Worm (Caenorhabditis elegans) whole organism, late embryonic: ENCODE results near the gene F09C8.1.

Experiments
- C08G9.2 ChIP-seq: sonication (generic microtip); optimal IDR thresholded peaks from 2 replicates; lab custom pipeline; 2016; ENCODE audit warnings: mild to moderate bottlenecking, missing genetic modification characterization, moderate library complexity, missing compliant biosample characterization
- K09A11.1 ChIP-seq: sonication (generic microtip); optimal IDR thresholded peaks from 2 replicates; lab custom pipeline; 2017; ENCODE audit warnings: antibody characterized with exemption, mild to moderate bottlenecking, missing genetic modification characterization, missing compliant biosample characterization; ENCODE audit not compliant: insufficient read depth
- Y22D7AL.16 ChIP-seq: sonication (generic microtip); optimal IDR thresholded peaks from 2 replicates; lab custom pipeline; 2016; ENCODE audit warnings: missing genetic modification characterization, missing compliant biosample characterization
- ceh-18 ChIP-seq: sonication (generic microtip); optimal IDR thresholded peaks from 2 replicates; lab custom pipeline; 2016; ENCODE audit warnings: missing genetic modification characterization, missing compliant biosample characterization
- ceh-19 ChIP-seq: fragments of 200-800 bp; sonication (Bioruptor generic); optimal IDR thresholded peaks from 2 replicates; lab custom pipeline; 2018; ENCODE audit warnings: mild to moderate bottlenecking, missing genetic modification characterization, missing compliant biosample characterization
- ceh-24 ChIP-seq: sonication (generic microtip); optimal IDR thresholded peaks from 2 replicates; lab custom pipeline; 2016; ENCODE audit warnings: mild to moderate bottlenecking, missing genetic modification characterization, missing compliant biosample characterization
- ceh-31 ChIP-seq: sonication (generic microtip); optimal IDR thresholded peaks from 2 replicates; lab custom pipeline; 2016; ENCODE audit warnings: missing genetic modification characterization, missing compliant biosample characterization
- ceh-34 ChIP-seq: sonication (generic microtip); optimal IDR thresholded peaks from 2 replicates; lab custom pipeline; 2016; ENCODE audit warnings: mild to moderate bottlenecking, missing genetic modification characterization, missing compliant biosample characterization
- ceh-45 ChIP-seq: fragments of 200-800 bp; sonication (Bioruptor generic); IDR thresholded peaks from 2 replicates; pipeline ENCODE4 v1.3.6; 2022; ENCODE audit warnings: missing genetic modification reagents, missing genetic modification characterization, missing compliant biosample characterization
- ceh-48 ChIP-seq: sonication (generic microtip); optimal IDR thresholded peaks from 2 replicates; lab custom pipeline; 2016; ENCODE audit warnings: missing genetic modification characterization, inconsistent platforms, missing compliant biosample characterization
- ceh-9 ChIP-seq: sonication (generic microtip); optimal IDR thresholded peaks from 2 replicates; lab custom pipeline; 2016; ENCODE audit warnings: mild to moderate bottlenecking, missing genetic modification characterization, inconsistent platforms, missing compliant biosample characterization
- che-1 ChIP-seq: sonication (generic microtip); optimal IDR thresholded peaks from 2 replicates; lab custom pipeline; 2016; ENCODE audit warnings: mild to moderate bottlenecking, missing genetic modification characterization, missing compliant biosample characterization
- dve-1 ChIP-seq: sonication (generic microtip); optimal IDR thresholded peaks from 2 replicates; lab custom pipeline; 2017; ENCODE audit warnings: antibody characterized with exemption, mild to moderate bottlenecking, missing genetic modification characterization, missing compliant biosample characterization
- elt-4 ChIP-seq: sonication (generic microtip); optimal IDR thresholded peaks from 2 replicates; lab custom pipeline; 2016; ENCODE audit warnings: missing genetic modification characterization, missing compliant biosample characterization
- ets-4 ChIP-seq: sonication (generic microtip); optimal IDR thresholded peaks from 2 replicates; lab custom pipeline; 2016; ENCODE audit warnings: missing genetic modification characterization, missing compliant biosample characterization
- eyg-1 ChIP-seq: sonication (generic microtip); optimal IDR thresholded peaks from 2 replicates; lab custom pipeline; 2016; ENCODE audit warnings: missing genotype, missing genetic modification characterization, missing compliant biosample characterization
- fkh-10 ChIP-seq: fragments of 150-350 bp; optimal IDR thresholded peaks from 2 replicates; lab custom pipeline; 2014; ENCODE audit warnings: missing biosample characterization, missing genetic modification reagents, missing genetic modification characterization
- fkh-6 ChIP-seq: sonication (generic microtip); optimal IDR thresholded peaks from 2 replicates; lab custom pipeline; 2016; ENCODE audit warnings: missing genetic modification characterization, missing compliant biosample characterization
- gmeb-2 ChIP-seq: sonication (generic microtip); optimal IDR thresholded peaks from 2 replicates; lab custom pipeline; 2016; ENCODE audit warnings: missing genetic modification characterization, inconsistent platforms, missing compliant biosample characterization
- hlh-30 ChIP-seq: sonication (generic microtip); optimal IDR thresholded peaks from 2 replicates; lab custom pipeline; 2017; ENCODE audit warnings: antibody characterized with exemption, missing genetic modification characterization, missing compliant biosample characterization; ENCODE audit not compliant: insufficient read depth
- hlh-8 ChIP-seq: sonication (generic microtip); optimal IDR thresholded peaks from 2 replicates; lab custom pipeline; 2016; ENCODE audit warnings: missing genotype, missing genetic modification characterization, missing compliant biosample characterization
- lim-6 ChIP-seq: sonication (generic microtip); optimal IDR thresholded peaks from 2 replicates; lab custom pipeline; 2016; ENCODE audit warnings: missing genetic modification characterization, missing compliant biosample characterization
- lin-11 ChIP-seq: fragments of 200-800 bp; sonication (Bioruptor generic); optimal IDR thresholded peaks from 2 replicates; lab custom pipeline; 2018; ENCODE audit warnings: mild to moderate bottlenecking, missing genetic modification characterization, missing compliant biosample characterization
- mec-3 ChIP-seq: sonication (generic microtip); optimal IDR thresholded peaks from 2 replicates; lab custom pipeline; 2016; ENCODE audit warnings: borderline replicate concordance, missing genetic modification characterization, missing compliant biosample characterization
- nfya-1 ChIP-seq: sonication (generic microtip); optimal IDR thresholded peaks from 2 replicates; lab custom pipeline; 2017; ENCODE audit warnings: missing genetic modification characterization, mild to moderate bottlenecking, missing compliant biosample characterization, antibody characterized with exemption, moderate library complexity
- nhr-11 ChIP-seq: fragments of 150-350 bp; optimal IDR thresholded peaks from 2 replicates; lab custom pipeline; 2014; ENCODE audit warnings: missing biosample characterization, missing genetic modification characterization
- npax-4 ChIP-seq: sonication (generic microtip); optimal IDR thresholded peaks from 2 replicates; lab custom pipeline; 2016; ENCODE audit warnings: missing genetic modification characterization, missing compliant biosample characterization
- odd-2 ChIP-seq: sonication (generic microtip); optimal IDR thresholded peaks from 2 replicates; lab custom pipeline; 2017; ENCODE audit warnings: antibody characterized with exemption, mild to moderate bottlenecking, missing genetic modification characterization, missing compliant biosample characterization
- pag-3 ChIP-seq: sonication (generic microtip); optimal IDR thresholded peaks from 2 replicates; lab custom pipeline; 2016; ENCODE audit warnings: missing compliant biosample characterization, missing genetic modification characterization, borderline replicate concordance
- pha-2 ChIP-seq: sonication (generic microtip); optimal IDR thresholded peaks from 2 replicates; lab custom pipeline; 2017; ENCODE audit warnings: mild to moderate bottlenecking, missing genetic modification characterization, missing compliant biosample characterization
- pros-1 ChIP-seq: fragments of 150-350 bp; optimal IDR thresholded peaks from 2 replicates; lab custom pipeline; 2014; ENCODE audit warnings: missing biosample characterization, missing genetic modification reagents, missing genetic modification characterization
- ref-2 ChIP-seq: sonication (generic microtip); optimal IDR thresholded peaks from 2 replicates; lab custom pipeline; 2016; ENCODE audit warnings: missing genetic modification characterization, missing compliant biosample characterization
- sdc-2 ChIP-seq: sonication (generic microtip); optimal IDR thresholded peaks from 2 replicates; lab custom pipeline; 2016; ENCODE audit warnings: missing genotype, missing genetic modification characterization, missing compliant biosample characterization
- syd-9 ChIP-seq: sonication (generic microtip); optimal IDR thresholded peaks from 2 replicates; lab custom pipeline; 2016; ENCODE audit warnings: mild to moderate bottlenecking, missing genetic modification characterization, moderate library complexity, missing compliant biosample characterization
- tbx-2 ChIP-seq: sonication (generic microtip); optimal IDR thresholded peaks from 2 replicates; lab custom pipeline; 2016; ENCODE audit warnings: missing genetic modification characterization, missing compliant biosample characterization
- tbx-7 ChIP-seq: sonication (generic microtip); optimal IDR thresholded peaks from 2 replicates; lab custom pipeline; 2016; ENCODE audit warnings: missing genotype, missing genetic modification characterization, missing compliant biosample characterization
- ttx-3 ChIP-seq: sonication (generic microtip); optimal IDR thresholded peaks from 2 replicates; lab custom pipeline; 2016; ENCODE audit warnings: missing genetic modification reagents, missing genetic modification characterization, missing compliant biosample characterization
- unc-3 ChIP-seq, 2 experiments: fragments of 200-800 bp in 1 of 2; sonication (Bioruptor generic) in 1 of 2; sonication (generic microtip) in 1 of 2; conservative IDR thresholded peaks in 1 of 2; optimal IDR thresholded peaks in 1 of 2; 2 replicates each; pipeline versions ENCODE4 v1.3.6 to Lab custom; 2016 to 2022; ENCODE audit warnings: missing compliant biosample characterization in 2 of 2, missing genetic modification characterization in 2 of 2, missing genetic modification reagents in 1 of 2
- unc-42 ChIP-seq: sonication (generic microtip); optimal IDR thresholded peaks from 2 replicates; lab custom pipeline; 2016; ENCODE audit warnings: missing genotype, missing genetic modification characterization, missing compliant biosample characterization
- unc-55 ChIP-seq: sonication (generic microtip); optimal IDR thresholded peaks from 2 replicates; lab custom pipeline; 2017; ENCODE audit warnings: missing biosample characterization, missing genetic modification reagents, missing genetic modification characterization
- unc-86 ChIP-seq: sonication (generic microtip); optimal IDR thresholded peaks from 2 replicates; lab custom pipeline; 2016; ENCODE audit warnings: missing genetic modification characterization, missing compliant biosample characterization
- zip-5 ChIP-seq: sonication (generic microtip); optimal IDR thresholded peaks from 2 replicates; lab custom pipeline; 2016; ENCODE audit warnings: missing genetic modification characterization, missing compliant biosample characterization
- ztf-16 ChIP-seq: sonication (generic microtip); optimal IDR thresholded peaks from 2 replicates; lab custom pipeline; 2017; ENCODE audit warnings: missing genetic modification characterization, missing compliant biosample characterization

F09C8.1 gene

DNA sequence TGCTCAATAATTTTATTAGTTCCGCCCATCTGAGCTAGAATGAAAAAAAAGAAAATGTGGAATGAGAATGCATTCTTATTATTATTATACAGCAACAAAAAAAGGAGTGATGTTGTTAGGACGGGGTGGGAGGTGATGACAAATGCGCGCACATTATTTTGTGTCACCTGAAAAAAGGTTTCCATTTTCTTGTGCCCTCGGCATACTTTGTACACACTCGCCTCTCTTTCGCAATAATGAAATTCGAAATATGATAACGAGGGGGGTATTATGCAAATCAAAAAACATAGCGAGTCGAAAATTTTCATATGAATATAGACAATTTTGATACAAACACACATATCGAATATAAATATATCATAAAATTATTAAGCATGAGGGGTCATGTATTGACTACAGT, 4.0 kb downstream of the F09C8.1 start:
- TF ChIP-seq unc-42 (tag; lab: Kevin White, UChicago) = peak; percentile 22
- no peak for TF ChIP-seq fkh-6 (tag; lab: Kevin White, UChicago)

DNA sequence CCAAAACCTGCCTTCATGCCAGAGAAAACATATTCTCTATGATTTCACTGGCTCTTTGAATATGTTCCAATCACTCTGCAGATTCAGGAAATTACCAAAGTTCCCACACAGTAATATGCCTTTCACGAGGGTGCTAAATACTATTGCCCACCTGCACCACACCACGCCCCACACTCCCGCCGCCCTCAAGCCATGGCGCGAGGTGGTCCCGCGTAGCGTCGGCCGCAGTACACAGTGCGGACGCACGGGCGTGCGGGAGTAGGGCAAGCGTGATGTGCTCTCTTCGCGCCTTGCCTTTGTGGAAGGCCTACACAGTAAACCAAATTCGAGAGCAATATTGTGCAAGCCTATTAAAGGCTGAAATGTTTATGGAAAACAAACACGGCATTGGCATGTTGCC, 5.8 kb downstream of the F09C8.1 start:
- TF ChIP-seq ceh-9 (tag; lab: Kevin White, UChicago) (peak; percentile 8), ceh-31 (tag; lab: Kevin White, UChicago) (no peak)

DNA sequence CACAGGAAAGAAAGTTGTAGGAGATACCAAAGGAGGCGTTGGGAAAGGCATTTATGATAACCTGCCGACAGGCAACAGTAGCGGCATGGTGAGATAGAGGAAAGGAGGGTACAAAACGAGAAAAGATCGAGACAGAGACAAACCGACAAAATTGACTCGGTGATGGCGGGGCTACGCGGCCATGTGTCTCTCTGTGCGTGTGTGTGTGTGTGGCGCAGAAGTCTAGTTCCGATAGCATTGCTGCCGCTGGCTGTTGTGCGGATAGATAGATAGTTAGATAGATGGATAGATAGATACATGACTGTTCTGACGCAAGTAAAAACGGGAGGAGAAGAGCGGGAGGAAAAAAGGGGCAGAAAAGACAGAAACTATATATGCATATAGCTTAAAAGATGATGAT, 6.4 kb downstream of the F09C8.1 start:
- TF ChIP-seq Y22D7AL.16 (tag; lab: Kevin White, UChicago) (no peak), ceh-24 (tag; lab: Kevin White, UChicago) (no peak), unc-55 (GFP tag; lab: Kevin White, UChicago) (peak; percentile 12), unc-86 (tag; lab: Kevin White, UChicago) (no peak), ets-4 (tag; lab: Kevin White, UChicago) (no peak), hlh-30 (tag; lab: Kevin White, UChicago) (no peak), npax-4 (no peak), nhr-11 (tag; lab: Kevin White, UChicago) (no peak), tbx-7 (no peak), dve-1 (tag; lab: Kevin White, UChicago) (no peak), C08G9.2 (tag; lab: Kevin White, UChicago) (no peak), tbx-2 (tag; lab: Kevin White, UChicago) (no peak), pag-3 (tag; lab: Kevin White, UChicago) (no peak), sdc-2 (peak; percentile 46), lin-11 (tag; lab: Kevin White, UChicago) (no peak), ref-2 (no peak), ceh-18 (peak; percentile 16), nfya-1 (tag; lab: Kevin White, UChicago) (peak; percentile 17), fkh-10 (no peak), unc-42 (tag; lab: Kevin White, UChicago) (no peak), eyg-1 (tag; lab: Kevin White, UChicago) (no peak), che-1 (tag; lab: Kevin White, UChicago) (no peak), ztf-16 (tag; lab: Kevin White, UChicago) (no peak), mec-3 (tag; lab: Kevin White, UChicago) (no peak), ceh-34 (tag; lab: Kevin White, UChicago) (no peak), fkh-6 (tag; lab: Kevin White, UChicago) (no peak), ceh-31 (tag; lab: Kevin White, UChicago) (peak; percentile 4), lim-6 (tag; lab: Kevin White, UChicago) (no peak)

DNA sequence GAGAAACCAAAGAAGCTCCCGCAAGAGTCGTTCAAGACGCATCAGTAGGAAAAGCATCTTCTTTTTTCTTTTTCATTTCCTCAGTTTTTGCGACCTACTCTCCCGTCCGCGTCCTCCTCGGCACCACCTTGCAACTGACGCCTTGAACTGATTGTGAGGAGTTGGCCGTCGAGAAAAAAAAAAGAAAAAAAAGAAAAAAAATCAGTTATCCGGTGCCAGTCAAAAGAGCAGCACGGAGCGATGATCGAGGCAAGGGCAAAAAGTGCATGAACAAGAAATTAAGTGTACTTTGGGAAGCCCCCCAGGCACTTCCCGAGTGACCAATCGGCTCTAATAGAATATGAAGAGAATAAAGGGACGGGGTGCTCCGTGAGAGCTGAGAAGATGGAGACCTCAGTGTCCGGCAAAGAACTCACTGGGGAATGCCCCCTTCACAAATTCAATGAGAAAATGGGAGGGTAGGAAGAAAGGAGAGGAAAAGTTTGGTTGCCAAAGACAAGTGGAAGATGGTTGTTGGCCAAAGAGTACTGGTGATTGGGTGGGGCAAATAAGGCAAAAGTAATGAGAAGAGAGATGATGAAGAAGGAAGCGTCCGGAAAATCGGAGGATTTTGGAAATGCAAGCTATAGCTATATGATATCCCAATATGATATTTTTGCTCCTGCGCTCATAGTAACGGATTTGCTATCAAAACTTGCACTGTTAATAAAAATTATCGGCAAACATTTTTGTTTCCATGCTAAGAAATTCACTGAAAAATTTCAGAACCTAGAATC, 7.9 kb downstream of the F09C8.1 start:
- TF ChIP-seq unc-42 (tag; lab: Kevin White, UChicago) (peak; percentile 54), ceh-18 (peak; percentile 33), pros-1 (tag; lab: Kevin White, UChicago) (no peak), odd-2 (tag; lab: Kevin White, UChicago) (no peak), unc-86 (tag; lab: Kevin White, UChicago) (no peak), ceh-19 (GFP tag; lab: Kevin White, UChicago) (no peak), eyg-1 (tag; lab: Kevin White, UChicago) (no peak), ceh-48 (tag; lab: Kevin White, UChicago) (no peak), unc-3 (GFP tag; conservative IDR thresholded peaks at IDR 0.05; lab: Robert Waterston, UW) (no peak), unc-3 (tag; optimal IDR thresholded peaks at IDR 0.05; lab: Kevin White, UChicago) (no peak), ref-2 (peak; percentile 27), nfya-1 (tag; lab: Kevin White, UChicago) (no peak), fkh-10 (no peak), sdc-2 (peak; percentile 55), pha-2 (no peak), syd-9 (tag; lab: Kevin White, UChicago) (no peak), dve-1 (tag; lab: Kevin White, UChicago) (peak; percentile 17), ceh-31 (tag; lab: Kevin White, UChicago) (peak; percentile 0), hlh-8 (tag; lab: Kevin White, UChicago) (no peak), elt-4 (tag; lab: Kevin White, UChicago) (peak; percentile 6), gmeb-2 (no peak), K09A11.1 (tag; lab: Kevin White, UChicago) (no peak), ttx-3 (no peak), ceh-9 (tag; lab: Kevin White, UChicago) (no peak), ceh-45 (GFP tag; lab: Robert Waterston, UW) (no peak), zip-5 (no peak)
